Worm (Caenorhabditis elegans): ENCODE data around the gene aakg-1.

The aakg-1 gene

DNA sequence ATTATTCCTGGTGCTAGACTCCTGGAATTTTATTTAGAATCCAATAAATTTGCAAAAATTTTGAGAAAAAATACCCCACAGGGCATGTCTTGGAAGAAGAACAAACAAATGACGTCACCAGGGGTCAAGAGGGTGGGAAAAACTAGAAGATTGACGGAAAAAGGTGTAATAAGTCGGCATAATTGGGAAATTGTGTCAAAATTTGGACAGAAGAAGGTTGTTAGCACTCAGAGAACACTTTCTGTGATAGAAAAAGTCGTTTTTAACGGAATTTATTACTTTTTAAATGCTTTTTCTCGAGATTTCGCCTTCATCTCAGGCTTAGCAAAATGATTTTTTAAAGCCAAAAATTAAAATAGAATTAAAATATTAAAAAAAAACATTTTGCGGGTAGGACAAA, 32.1 kb upstream of the aakg-1 start:
- no peak for TF ChIP-seq W03F9.2 (tag; optimal IDR thresholded peaks at IDR 0.05)
- no peak for TF ChIP-seq dao-5 (tag; optimal IDR thresholded peaks at IDR 0.05)
- TF ChIP-seq him-1 (tag; optimal IDR thresholded peaks at IDR 0.05): no peak

- TF ChIP-seq dao-5 (tag; optimal IDR thresholded peaks at IDR 0.05) (no peak), W03F9.2 (tag; optimal IDR thresholded peaks at IDR 0.05) (no peak), him-1 (tag; optimal IDR thresholded peaks at IDR 0.05) (no peak)
These were observed 31.0 kb upstream of the aakg-1 start for ce11 chrIII:12606175-12606574.

ce11 chrIII:12602070-12602469, 26.9 kb upstream of the aakg-1 start:
- TF ChIP-seq W03F9.2 (tag; optimal IDR thresholded peaks at IDR 0.05): no peak
- no peak for TF ChIP-seq dao-5 (tag; optimal IDR thresholded peaks at IDR 0.05)
- TF ChIP-seq him-1 (tag; optimal IDR thresholded peaks at IDR 0.05): no peak

- no peak for TF ChIP-seq dao-5 (tag; optimal IDR thresholded peaks at IDR 0.05)
- no peak for TF ChIP-seq W03F9.2 (tag; optimal IDR thresholded peaks at IDR 0.05)
- TF ChIP-seq him-1 (tag; optimal IDR thresholded peaks at IDR 0.05): no peak
These were observed 24.5 kb upstream of the aakg-1 start, which contains the start of gene gldi-8 for ce11 chrIII:12599672-12600071. Gene gldi-8, minus strand, starts transcription at chrIII:12599729.

ce11 chrIII:12598418-12599330, 23.5 kb upstream of the aakg-1 start:
- TF ChIP-seq him-1 (tag; optimal IDR thresholded peaks at IDR 0.05) (peak; percentile 59), W03F9.2 (tag; optimal IDR thresholded peaks at IDR 0.05) (peak; percentile 53), dao-5 (tag; optimal IDR thresholded peaks at IDR 0.05) (peak; percentile 34)

DNA sequence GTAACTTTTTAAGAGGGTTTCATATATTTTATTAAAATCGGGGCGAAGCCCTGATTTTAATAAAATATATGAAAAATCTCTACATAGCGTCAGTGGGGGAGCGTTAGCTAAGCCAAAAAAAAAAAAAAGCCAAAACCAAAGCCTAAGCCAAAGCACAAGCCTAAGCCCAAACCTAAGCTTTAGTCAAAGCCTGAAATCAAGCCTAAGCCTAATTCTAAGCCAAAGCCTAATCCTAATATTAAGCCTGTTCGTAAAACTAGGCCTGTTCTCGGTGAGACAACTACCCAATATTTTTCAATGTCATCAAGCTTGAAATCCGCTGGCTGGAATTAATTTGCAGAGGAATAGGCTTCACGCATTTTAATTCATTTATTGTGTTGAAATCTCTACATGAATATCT, 20.4 kb upstream of the aakg-1 start:
- TF ChIP-seq W03F9.2 (tag; optimal IDR thresholded peaks at IDR 0.05): no peak

DNA sequence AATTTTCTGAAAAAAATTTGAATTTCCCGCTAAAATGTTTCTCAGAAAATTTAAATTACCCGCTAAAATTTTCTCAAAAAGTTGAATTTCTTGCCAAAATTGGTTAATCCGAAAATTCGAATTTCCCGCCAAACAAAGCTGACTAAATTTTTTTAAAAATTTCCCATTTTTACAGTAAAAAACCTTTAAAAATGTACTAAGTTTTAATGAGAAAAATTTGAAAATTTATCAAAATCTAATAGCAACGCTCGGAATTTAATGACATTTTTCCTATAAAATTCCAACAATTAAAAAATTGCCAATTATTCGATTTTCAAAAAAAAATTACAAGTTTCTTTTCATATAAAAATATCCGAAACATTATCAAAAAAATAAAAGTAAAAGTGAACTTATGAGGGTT, 16.7 kb upstream of the aakg-1 start:
- TF ChIP-seq dao-5 (tag; optimal IDR thresholded peaks at IDR 0.05): no peak

DNA sequence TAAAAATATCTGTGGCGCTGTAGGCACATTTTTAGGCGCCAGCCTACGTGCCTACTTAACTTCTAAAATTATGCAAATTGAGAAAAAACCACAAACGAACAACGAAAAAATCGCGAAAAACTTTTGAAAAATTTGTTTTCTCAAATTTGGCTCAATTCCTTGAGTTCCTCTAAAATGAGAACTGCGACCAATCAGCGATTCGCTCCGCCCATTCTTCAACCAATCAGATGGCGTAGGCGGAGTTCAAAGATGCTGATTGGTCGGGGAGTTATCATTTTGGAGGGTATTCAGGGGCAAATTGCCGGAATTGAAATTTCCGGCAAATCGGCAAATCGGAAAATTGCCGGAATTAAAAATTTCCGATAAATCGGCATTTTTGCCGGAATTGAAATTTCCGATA, 10.6 kb upstream of the aakg-1 start:
- TF ChIP-seq him-1 (tag; optimal IDR thresholded peaks at IDR 0.05): no peak

DNA sequence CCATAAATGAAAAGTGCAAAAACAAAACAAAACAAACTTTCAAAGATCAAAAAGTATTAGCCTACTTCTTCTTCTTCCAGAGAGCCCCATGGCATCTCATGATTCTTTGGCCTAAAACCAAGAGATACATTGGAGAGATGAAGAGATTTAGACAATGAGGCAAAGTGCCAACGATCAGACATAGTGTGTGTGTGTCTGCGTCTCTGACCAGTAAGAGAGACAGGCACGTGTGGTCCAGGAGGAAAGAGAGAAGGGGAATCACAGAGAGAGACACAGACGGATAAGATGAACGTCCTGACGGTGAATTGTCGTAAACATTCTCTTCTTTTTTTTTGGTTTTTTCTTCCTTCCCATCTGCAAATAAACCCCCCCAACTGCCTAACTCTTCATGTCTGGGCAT, 8.3 kb upstream of the aakg-1 start:
- peak; percentile 76 for TF ChIP-seq him-1 (tag; optimal IDR thresholded peaks at IDR 0.05)
- TF ChIP-seq W03F9.2 (tag; optimal IDR thresholded peaks at IDR 0.05): peak; percentile 70
- TF ChIP-seq dao-5 (tag; optimal IDR thresholded peaks at IDR 0.05): no peak

ce11 chrIII:12569870-12570269, 5.3 kb downstream of the aakg-1 start:
- TF ChIP-seq dao-5 (tag; optimal IDR thresholded peaks at IDR 0.05) (no peak), W03F9.2 (tag; optimal IDR thresholded peaks at IDR 0.05) (no peak), him-1 (tag; optimal IDR thresholded peaks at IDR 0.05) (no peak)

- no peak for TF ChIP-seq W03F9.2 (tag; optimal IDR thresholded peaks at IDR 0.05)
- no peak for TF ChIP-seq him-1 (tag; optimal IDR thresholded peaks at IDR 0.05)
- TF ChIP-seq dao-5 (tag; optimal IDR thresholded peaks at IDR 0.05): no peak
These were observed 6.2 kb downstream of the aakg-1 start for ce11 chrIII:12568962-12569361.

ce11 chrIII:12568036-12568649, 7.1 kb downstream of the aakg-1 start:
- TF ChIP-seq W03F9.2 (tag; optimal IDR thresholded peaks at IDR 0.05): no peak
- no peak for TF ChIP-seq dao-5 (tag; optimal IDR thresholded peaks at IDR 0.05)
- TF ChIP-seq him-1 (tag; optimal IDR thresholded peaks at IDR 0.05): no peak

- TF ChIP-seq him-1 (tag; optimal IDR thresholded peaks at IDR 0.05) (no peak), dao-5 (tag; optimal IDR thresholded peaks at IDR 0.05) (no peak), W03F9.2 (tag; optimal IDR thresholded peaks at IDR 0.05) (no peak)
These were observed 9.4 kb downstream of the aakg-1 start for ce11 chrIII:12565791-12566190.

DNA sequence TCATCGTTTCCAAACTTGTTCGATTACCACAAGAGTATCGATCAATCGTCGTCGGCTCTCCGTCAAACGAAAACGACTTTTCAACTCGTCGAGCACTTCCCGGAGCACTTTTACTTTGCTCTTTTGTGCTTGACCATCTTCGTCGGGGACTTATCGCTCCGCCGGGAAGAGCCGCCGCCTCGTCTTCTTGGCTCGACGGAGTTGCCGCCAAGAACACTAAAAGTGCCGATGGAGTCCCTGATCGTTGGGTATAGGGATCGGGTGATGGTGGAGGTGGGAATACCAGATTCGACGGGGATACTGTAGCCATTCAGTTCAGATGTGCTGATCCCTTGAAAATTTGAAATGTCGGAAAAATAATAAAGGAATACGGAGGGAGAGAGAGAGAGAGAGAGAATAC, 12.4 kb downstream of the aakg-1 start:
- TF ChIP-seq W03F9.2 (tag; optimal IDR thresholded peaks at IDR 0.05): no peak
- no peak for TF ChIP-seq him-1 (tag; optimal IDR thresholded peaks at IDR 0.05)
- TF ChIP-seq dao-5 (tag; optimal IDR thresholded peaks at IDR 0.05): no peak
